Fruit fly (Drosophila melanogaster): ENCODE measurements around the gene Rpt2.

Gene Rpt2

dm6 chr3R:23931095-23931728, at the start of gene Rpt2, which contains the start of gene CG13599:
Gene Rpt2, minus strand, starts transcription at chr3R:23931558.
Gene CG13599, plus strand, starts transcription at chr3R:23931639.
- TF ChIP-seq h (optimal IDR thresholded peaks at IDR 0.05): no peak
- TF ChIP-seq Myc (optimal IDR thresholded peaks at IDR 0.05): no peak
- no peak for TF ChIP-seq insv (optimal IDR thresholded peaks at IDR 0.05)
- TF ChIP-seq psq (optimal IDR thresholded peaks at IDR 0.05): no peak
- no peak for TF ChIP-seq Sin3A (optimal IDR thresholded peaks at IDR 0.05)
- no peak for TF ChIP-seq ttk (optimal IDR thresholded peaks at IDR 0.05)

DNA sequence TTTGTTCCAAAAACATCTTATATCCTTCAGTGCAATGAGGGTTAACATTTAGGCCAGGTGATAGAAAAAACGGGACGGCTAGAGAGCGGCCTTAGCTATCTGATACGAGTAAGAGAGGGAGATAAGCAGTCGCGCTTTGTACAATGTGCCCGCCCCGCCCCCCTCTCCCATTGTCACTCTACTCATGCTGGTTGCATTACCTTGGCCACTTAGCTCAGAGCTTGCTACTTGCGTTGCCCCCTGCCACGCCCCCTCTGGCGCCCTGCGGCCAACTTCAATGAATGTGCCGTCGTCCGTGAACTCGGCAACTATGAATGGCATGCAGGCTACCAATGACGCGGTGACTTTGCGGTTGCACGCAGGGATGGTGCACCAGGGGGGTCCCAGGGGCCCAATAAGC, 40.4 kb upstream of the Rpt2 start:
- TF ChIP-seq Sin3A (optimal IDR thresholded peaks at IDR 0.05): no peak
- no peak for TF ChIP-seq h (optimal IDR thresholded peaks at IDR 0.05)
- no peak for TF ChIP-seq insv (optimal IDR thresholded peaks at IDR 0.05)
- TF ChIP-seq Myc (optimal IDR thresholded peaks at IDR 0.05): no peak
- no peak for TF ChIP-seq psq (optimal IDR thresholded peaks at IDR 0.05)

dm6 chr3R:23971208-23971607, 39.9 kb upstream of the Rpt2 start:
- TF ChIP-seq h (optimal IDR thresholded peaks at IDR 0.05) (no peak), psq (optimal IDR thresholded peaks at IDR 0.05) (no peak)

DNA sequence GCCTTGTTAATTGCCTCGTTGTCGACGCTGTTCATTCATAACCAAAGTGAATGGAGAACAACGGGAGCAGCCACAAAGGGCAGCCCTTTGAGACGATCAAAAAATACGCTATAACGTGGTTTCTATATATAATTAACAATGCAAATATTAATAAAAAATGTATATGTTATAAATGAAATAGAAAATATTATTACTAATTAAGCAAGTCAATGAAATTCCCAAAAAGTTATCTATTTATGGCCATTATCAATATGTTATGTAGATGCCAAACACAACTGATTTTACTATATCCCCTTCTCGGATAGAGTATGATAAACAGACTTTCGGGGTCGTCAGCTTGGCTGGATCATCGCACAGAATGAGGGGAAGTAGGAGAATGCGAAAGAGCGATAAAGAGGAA, 38.1 kb upstream of the Rpt2 start:
- TF ChIP-seq ttk (optimal IDR thresholded peaks at IDR 0.05) (no peak), psq (optimal IDR thresholded peaks at IDR 0.05) (no peak), Sin3A (optimal IDR thresholded peaks at IDR 0.05) (no peak), h (optimal IDR thresholded peaks at IDR 0.05) (no peak), insv (optimal IDR thresholded peaks at IDR 0.05) (no peak), Myc (optimal IDR thresholded peaks at IDR 0.05) (no peak)

DNA sequence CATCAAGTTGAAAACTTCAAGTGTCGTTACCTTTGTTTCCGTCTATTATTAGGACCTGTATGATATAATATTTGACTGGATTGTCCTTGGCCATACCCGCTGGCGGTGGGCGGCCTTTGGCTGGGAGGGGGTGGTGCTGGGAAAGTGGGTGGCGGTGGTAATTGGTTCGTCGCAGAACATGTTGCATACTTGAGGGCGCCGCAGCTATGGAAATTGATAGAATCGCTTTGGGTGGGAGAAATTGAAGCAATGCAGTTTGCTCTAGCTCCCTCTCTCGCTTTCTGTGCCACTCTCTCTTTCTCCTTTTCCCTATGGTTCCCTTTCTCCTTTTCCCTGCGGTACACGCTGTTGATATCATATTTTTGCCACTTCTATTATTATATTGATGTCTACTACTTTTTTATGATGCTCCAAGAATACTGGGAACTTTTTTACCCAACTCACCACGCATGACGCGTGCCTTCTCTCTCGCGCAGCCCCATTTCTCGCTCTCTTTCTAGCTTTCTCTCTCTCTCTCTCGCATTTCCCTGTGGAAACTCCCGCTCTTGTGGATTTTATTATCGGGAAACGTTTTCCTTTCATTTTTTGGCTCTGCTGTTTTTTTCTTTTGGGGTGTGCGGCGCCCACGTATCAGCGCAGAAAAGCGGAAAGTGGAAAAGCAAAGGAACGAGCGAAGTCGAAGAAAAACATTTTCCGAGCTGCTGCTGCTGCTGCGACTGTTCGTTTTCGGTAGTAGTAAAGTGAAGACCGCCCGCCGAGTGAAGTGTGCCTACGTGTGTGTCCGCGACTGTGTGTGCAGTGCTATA, 33.8 kb upstream of the Rpt2 start:
- TF ChIP-seq insv (optimal IDR thresholded peaks at IDR 0.05) (no peak), Myc (optimal IDR thresholded peaks at IDR 0.05) (no peak), ttk (optimal IDR thresholded peaks at IDR 0.05) (no peak), psq (optimal IDR thresholded peaks at IDR 0.05) (no peak), h (optimal IDR thresholded peaks at IDR 0.05) (no peak)

- TF ChIP-seq insv (optimal IDR thresholded peaks at IDR 0.05) (no peak), ttk (optimal IDR thresholded peaks at IDR 0.05) (no peak), psq (optimal IDR thresholded peaks at IDR 0.05) (no peak), h (optimal IDR thresholded peaks at IDR 0.05) (no peak), Myc (optimal IDR thresholded peaks at IDR 0.05) (no peak), Sin3A (optimal IDR thresholded peaks at IDR 0.05) (no peak)
Observed at dm6 chr3R:23962781-23963222, 31.4 kb upstream of the Rpt2 start, which contains the start of gene CG31140. Gene CG31140, plus strand, starts transcription at chr3R:23963180.

DNA sequence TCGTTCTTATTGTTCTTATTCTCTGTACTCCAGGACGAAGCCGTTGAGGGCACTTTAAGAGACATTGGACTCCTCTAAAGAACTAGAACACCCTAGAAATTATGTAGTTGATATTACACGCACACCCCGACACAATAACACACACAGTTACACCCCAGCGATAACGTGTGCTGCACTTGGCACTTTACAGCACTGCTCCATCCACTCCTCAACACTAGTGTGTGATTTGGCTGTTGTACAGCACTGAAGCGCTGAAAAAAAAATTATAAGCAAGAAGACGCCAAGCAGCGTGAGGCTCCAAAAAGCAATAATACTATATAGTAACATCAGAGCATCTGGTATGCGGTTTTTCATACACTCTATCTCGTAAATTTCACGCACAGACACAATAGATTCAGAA, 29.5 kb upstream of the Rpt2 start:
- TF ChIP-seq ttk (optimal IDR thresholded peaks at IDR 0.05) (no peak), insv (optimal IDR thresholded peaks at IDR 0.05) (no peak), Sin3A (optimal IDR thresholded peaks at IDR 0.05) (no peak), psq (optimal IDR thresholded peaks at IDR 0.05) (no peak), Myc (optimal IDR thresholded peaks at IDR 0.05) (no peak), h (optimal IDR thresholded peaks at IDR 0.05) (no peak)

dm6 chr3R:23958091-23958838, 26.9 kb upstream of the Rpt2 start, which contains the start of the genes GluProRS and AP-1sigma:
Gene GluProRS, minus strand, starts transcription at chr3R:23958391.
Gene AP-1sigma, plus strand, starts transcription at chr3R:23958651.
- no peak for TF ChIP-seq Sin3A (optimal IDR thresholded peaks at IDR 0.05)
- no peak for TF ChIP-seq ttk (optimal IDR thresholded peaks at IDR 0.05)
- TF ChIP-seq Myc (optimal IDR thresholded peaks at IDR 0.05): no peak
- TF ChIP-seq psq (optimal IDR thresholded peaks at IDR 0.05): no peak
- TF ChIP-seq insv (optimal IDR thresholded peaks at IDR 0.05): no peak
- no peak for TF ChIP-seq h (optimal IDR thresholded peaks at IDR 0.05)

- TF ChIP-seq psq (optimal IDR thresholded peaks at IDR 0.05): no peak
- TF ChIP-seq Sin3A (optimal IDR thresholded peaks at IDR 0.05): no peak
- no peak for TF ChIP-seq h (optimal IDR thresholded peaks at IDR 0.05)
- TF ChIP-seq ttk (optimal IDR thresholded peaks at IDR 0.05): no peak
- no peak for TF ChIP-seq Myc (optimal IDR thresholded peaks at IDR 0.05)
- no peak for TF ChIP-seq insv (optimal IDR thresholded peaks at IDR 0.05)
Observed at dm6 chr3R:23955380-23955779, 24.0 kb upstream of the Rpt2 start.

- TF ChIP-seq Sin3A (optimal IDR thresholded peaks at IDR 0.05) (no peak), insv (optimal IDR thresholded peaks at IDR 0.05) (no peak), h (optimal IDR thresholded peaks at IDR 0.05) (no peak), ttk (optimal IDR thresholded peaks at IDR 0.05) (no peak), Myc (optimal IDR thresholded peaks at IDR 0.05) (no peak), psq (optimal IDR thresholded peaks at IDR 0.05) (no peak)
Observed at dm6 chr3R:23948466-23949413, 17.4 kb upstream of the Rpt2 start.

- no peak for TF ChIP-seq ttk (optimal IDR thresholded peaks at IDR 0.05)
- TF ChIP-seq h (optimal IDR thresholded peaks at IDR 0.05): no peak
- TF ChIP-seq Sin3A (optimal IDR thresholded peaks at IDR 0.05): no peak
- TF ChIP-seq Myc (optimal IDR thresholded peaks at IDR 0.05): no peak
Observed at dm6 chr3R:23948324-23948465, 16.8 kb upstream of the Rpt2 start, which contains the start of gene CG12268. Gene CG12268, minus strand, starts transcription at chr3R:23948424.
